Worm (Caenorhabditis elegans) whole organism, L4/young adult: ENCODE measurements around the gene T24H7.2.

ENCODE experiments used
- W03F9.2 ChIP-seq: fragments of 150-350 bp; optimal IDR thresholded peaks from 2 replicates; lab custom pipeline; 2014; ENCODE audit warnings: missing biosample characterization, missing genetic modification characterization
- him-1 ChIP-seq: sonication (generic microtip); optimal IDR thresholded peaks from 2 replicates; lab custom pipeline; 2016; ENCODE audit warnings: missing genotype, missing genetic modification reagents, missing genetic modification characterization, missing compliant biosample characterization

- no peak for TF ChIP-seq W03F9.2 (tag; lab: Kevin White, UChicago)
- TF ChIP-seq him-1: no peak
These were observed 48.6 kb upstream of the T24H7.2 start, which contains the start of gene szy-4 for ce11 chrII:6198468-6198867.
